Fruit fly (Drosophila melanogaster) whole organism, prepupa: ENCODE data around the gene SdicC.
"Not testable (repeated sequence)": the region's sequence is repeated elsewhere in the genome, so short reads cannot be mapped to it uniquely, and the experiment has no call there.

Experiments used
- Blimp-1 ChIP-seq: fragments of 200-800 bp; sonication (Bioruptor generic); optimal IDR thresholded peaks from 3 replicates; lab custom pipeline; 2017; ENCODE audit warnings: missing biosample characterization, missing genetic modification characterization, mild to moderate bottlenecking, moderate library complexity, missing genetic modification reagents
- CG10631 ChIP-seq: fragments of 200-800 bp; sonication (Bioruptor generic); optimal IDR thresholded peaks from 2 replicates; lab custom pipeline; 2016; ENCODE audit warnings: missing biosample characterization, missing genetic modification characterization
- CG11294 ChIP-seq: fragments of 200-800 bp; sonication (Bioruptor generic); IDR thresholded peaks from 2 replicates; pipeline ENCODE4 v1.3.6; 2022; ENCODE audit warnings: missing biosample characterization, missing genetic modification characterization
- CG11902 ChIP-seq: fragments of 200-800 bp; sonication (Bioruptor generic); optimal IDR thresholded peaks from 3 replicates; lab custom pipeline; 2016; ENCODE audit warnings: missing biosample characterization, missing genetic modification characterization
- CG15336 ChIP-seq: fragments of 200-800 bp; sonication (Bioruptor generic); IDR thresholded peaks from 2 replicates; pipeline ENCODE4 v1.3.6; 2022; ENCODE audit warnings: missing biosample characterization, missing genetic modification characterization
- CG1621 ChIP-seq: fragments of 200-800 bp; sonication (Bioruptor generic); optimal IDR thresholded peaks from 3 replicates; lab custom pipeline; 2018; ENCODE audit warnings: missing biosample characterization, mild to moderate bottlenecking, missing genetic modification characterization
- CG16779 ChIP-seq: fragments of 200-800 bp; sonication (Bioruptor generic); optimal IDR thresholded peaks from 3 replicates; lab custom pipeline; 2017; ENCODE audit warnings: missing biosample characterization, mild to moderate bottlenecking, missing genetic modification characterization
- CG3032 ChIP-seq: fragments of 200-800 bp; optimal IDR thresholded peaks from 2 replicates; lab custom pipeline; 2019; ENCODE audit warnings: missing biosample characterization, mild to moderate bottlenecking, missing genetic modification characterization, moderate library complexity
- CG34406 ChIP-seq: fragments of 200-800 bp; sonication (Bioruptor generic); optimal IDR thresholded peaks from 3 replicates; lab custom pipeline; 2016; ENCODE audit warnings: missing biosample characterization, missing genetic modification characterization
- CG3919 ChIP-seq: fragments of 200-800 bp; sonication (Bioruptor generic); optimal IDR thresholded peaks from 3 replicates; lab custom pipeline; 2016; ENCODE audit warnings: missing biosample characterization, missing genetic modification characterization
- CG6276 ChIP-seq: fragments of 200-800 bp; sonication (Bioruptor generic); optimal IDR thresholded peaks from 2 replicates; lab custom pipeline; 2017; ENCODE audit warnings: missing biosample characterization, mild to moderate bottlenecking, missing genetic modification characterization
- CG6792 ChIP-seq: fragments of 200-800 bp; sonication (Bioruptor generic); optimal IDR thresholded peaks from 3 replicates; lab custom pipeline; 2016; ENCODE audit warnings: missing biosample characterization, missing genetic modification characterization
- CG6808 ChIP-seq: fragments of 200-800 bp; sonication (Bioruptor generic); optimal IDR thresholded peaks from 3 replicates; lab custom pipeline; 2017; ENCODE audit warnings: missing biosample characterization, missing genetic modification characterization, mild to moderate bottlenecking, moderate library complexity, missing genetic modification reagents
- CG6854 ChIP-seq: fragments of 200-800 bp; sonication (Bioruptor generic); optimal IDR thresholded peaks from 2 replicates; lab custom pipeline; 2017; ENCODE audit warnings: missing biosample characterization, mild to moderate bottlenecking, missing genetic modification characterization
- CG7368 ChIP-seq: fragments of 200-800 bp; sonication (Bioruptor generic); optimal IDR thresholded peaks from 3 replicates; lab custom pipeline; 2016; ENCODE audit warnings: missing biosample characterization, missing genetic modification characterization
- CG8119 ChIP-seq: fragments of 200-800 bp; sonication (Bioruptor generic); IDR thresholded peaks from 3 replicates; pipeline ENCODE4 v1.3.6; 2022; ENCODE audit warnings: missing biosample characterization, missing genetic modification characterization
- CG8319 ChIP-seq: fragments of 200-800 bp; sonication (Bioruptor generic); optimal IDR thresholded peaks from 3 replicates; lab custom pipeline; 2016; ENCODE audit warnings: missing biosample characterization, missing genetic modification characterization
- CG8632 ChIP-seq: fragments of 200-800 bp; sonication (Bioruptor generic); optimal IDR thresholded peaks from 3 replicates; lab custom pipeline; 2016; ENCODE audit warnings: missing biosample characterization, missing genetic modification characterization
- CG9139 ChIP-seq: fragments of 200-800 bp; sonication (Bioruptor generic); optimal IDR thresholded peaks from 3 replicates; lab custom pipeline; 2017; ENCODE audit warnings: missing biosample characterization, mild to moderate bottlenecking, missing genetic modification characterization
- Eip75B ChIP-seq: fragments of 200-800 bp; sonication (Bioruptor generic); optimal IDR thresholded peaks from 3 replicates; lab custom pipeline; 2016; ENCODE audit warnings: missing biosample characterization, missing genetic modification characterization
- Eip78C ChIP-seq: fragments of 200-800 bp; sonication (Bioruptor generic); peaks from one replicate; lab custom pipeline; 2016; ENCODE audit warnings: missing biosample characterization, missing genetic modification characterization
- Eip93F ChIP-seq: fragments of 200-800 bp; sonication (Bioruptor generic); optimal IDR thresholded peaks from 2 replicates; lab custom pipeline; 2016; ENCODE audit warnings: missing biosample characterization, mild to moderate bottlenecking, missing genetic modification characterization
- Ets96B ChIP-seq: fragments of 200-800 bp; optimal IDR thresholded peaks from 2 replicates; lab custom pipeline; 2019; ENCODE audit warnings: missing biosample characterization, mild to moderate bottlenecking, missing genetic modification characterization, moderate library complexity
- Gug ChIP-seq: fragments of 200-800 bp; sonication (Bioruptor generic); IDR thresholded peaks from 2 replicates; pipeline ENCODE4 v1.3.6; 2022; ENCODE audit warnings: missing biosample characterization, missing genetic modification characterization
- Hr38 ChIP-seq: sonication (Bioruptor generic); optimal IDR thresholded peaks from 2 replicates; lab custom pipeline; 2016; ENCODE audit warnings: missing biosample characterization, missing genetic modification characterization
- Hr39 ChIP-seq: fragments of 200-800 bp; sonication (Bioruptor generic); optimal IDR thresholded peaks from 2 replicates; lab custom pipeline; 2016; ENCODE audit warnings: missing biosample characterization, missing genetic modification characterization
- Hr4 ChIP-seq: fragments of 200-800 bp; sonication (Bioruptor generic); optimal IDR thresholded peaks from 3 replicates; lab custom pipeline; 2016; ENCODE audit warnings: missing biosample characterization, missing genetic modification characterization
- Lpt ChIP-seq: fragments of 200-800 bp; sonication (Bioruptor generic); optimal IDR thresholded peaks from 3 replicates; lab custom pipeline; 2016; ENCODE audit warnings: missing biosample characterization, missing genetic modification characterization
- Met ChIP-seq: fragments of 200-800 bp; sonication (Bioruptor generic); optimal IDR thresholded peaks from 3 replicates; lab custom pipeline; 2016; ENCODE audit warnings: missing biosample characterization, missing genetic modification characterization
- OdsH ChIP-seq: fragments of 200-800 bp; sonication (Bioruptor generic); optimal IDR thresholded peaks from 3 replicates; lab custom pipeline; 2016; ENCODE audit warnings: missing biosample characterization, missing genetic modification characterization
- Smox ChIP-seq: fragments of 200-800 bp; sonication (Bioruptor generic); optimal IDR thresholded peaks from 3 replicates; lab custom pipeline; 2016; ENCODE audit warnings: missing biosample characterization, missing genetic modification characterization
- Sox102F ChIP-seq: fragments of 200-800 bp; sonication (Bioruptor generic); optimal IDR thresholded peaks from 2 replicates; lab custom pipeline; 2016; ENCODE audit warnings: missing biosample characterization, mild to moderate bottlenecking, missing genetic modification characterization
- Sox14 ChIP-seq: fragments of 200-800 bp; sonication (Bioruptor generic); optimal IDR thresholded peaks from 3 replicates; lab custom pipeline; 2016; ENCODE audit warnings: missing biosample characterization, missing genetic modification characterization
- Sox15 ChIP-seq: fragments of 200-800 bp; sonication (Bioruptor generic); optimal IDR thresholded peaks from 3 replicates; lab custom pipeline; 2016; ENCODE audit warnings: missing biosample characterization, missing genetic modification characterization
- acj6 ChIP-seq: fragments of 200-800 bp; sonication (Bioruptor generic); optimal IDR thresholded peaks from 3 replicates; lab custom pipeline; 2016; ENCODE audit warnings: missing biosample characterization, missing genetic modification characterization
- cyc ChIP-seq: fragments of 200-800 bp; sonication (Bioruptor generic); optimal IDR thresholded peaks from 3 replicates; lab custom pipeline; 2016; ENCODE audit warnings: missing biosample characterization, missing genetic modification characterization
- dac ChIP-seq: fragments of 200-800 bp; sonication (Bioruptor generic); optimal IDR thresholded peaks from 2 replicates; lab custom pipeline; 2017; ENCODE audit warnings: missing biosample characterization, mild to moderate bottlenecking, missing genetic modification characterization
- dsx ChIP-seq: fragments of 200-800 bp; optimal IDR thresholded peaks from 3 replicates; lab custom pipeline; 2019; ENCODE audit warnings: missing biosample characterization, mild to moderate bottlenecking, missing genetic modification characterization, moderate library complexity; ENCODE audit not compliant: poor library complexity, severe bottlenecking
- esn ChIP-seq: fragments of 200-800 bp; sonication (Bioruptor generic); optimal IDR thresholded peaks from 2 replicates; lab custom pipeline; 2016; ENCODE audit warnings: missing biosample characterization, mild to moderate bottlenecking, missing genetic modification characterization, moderate library complexity
- fd59A ChIP-seq: fragments of 200-800 bp; sonication (Bioruptor generic); optimal IDR thresholded peaks from 2 replicates; lab custom pipeline; 2017; ENCODE audit warnings: missing biosample characterization, mild to moderate bottlenecking, missing genetic modification characterization, missing genetic modification reagents
- fd85E ChIP-seq: fragments of 200-800 bp; sonication (Bioruptor generic); optimal IDR thresholded peaks from 3 replicates; lab custom pipeline; 2016; ENCODE audit warnings: missing biosample characterization, missing genetic modification characterization
- fkh ChIP-seq: fragments of 200-800 bp; sonication (Bioruptor generic); optimal IDR thresholded peaks from 3 replicates; lab custom pipeline; 2017; ENCODE audit warnings: missing biosample characterization, mild to moderate bottlenecking, missing genetic modification characterization, moderate library complexity
- lz ChIP-seq: fragments of 200-800 bp; sonication (Bioruptor generic); optimal IDR thresholded peaks from 3 replicates; lab custom pipeline; 2016; ENCODE audit warnings: missing biosample characterization, missing genetic modification characterization
- net ChIP-seq: fragments of 200-800 bp; sonication (Bioruptor generic); optimal IDR thresholded peaks from 3 replicates; lab custom pipeline; 2016; ENCODE audit warnings: missing biosample characterization, missing genetic modification characterization
- pdm3 ChIP-seq: fragments of 200-800 bp; sonication (Bioruptor generic); optimal IDR thresholded peaks from 3 replicates; lab custom pipeline; 2016; ENCODE audit warnings: missing biosample characterization, missing genetic modification characterization
- spab ChIP-seq: fragments of 200-800 bp; sonication (Bioruptor generic); optimal IDR thresholded peaks from 2 replicates; lab custom pipeline; 2017; ENCODE audit warnings: missing biosample characterization, mild to moderate bottlenecking, missing genetic modification characterization, missing genetic modification reagents
- ss ChIP-seq, 2 experiments: fragments of 200-800 bp; sonication (Bioruptor generic); optimal IDR thresholded peaks; 2 replicates in 1 of 2; 3 replicates in 1 of 2; lab custom pipeline; 2017 to 2018; ENCODE audit warnings: mild to moderate bottlenecking in 2 of 2, missing biosample characterization in 2 of 2, missing genetic modification characterization in 2 of 2, moderate library complexity in 1 of 2
- topi ChIP-seq: fragments of 200-800 bp; sonication (Bioruptor generic); optimal IDR thresholded peaks from 3 replicates; lab custom pipeline; 2016; ENCODE audit warnings: missing biosample characterization, missing genetic modification characterization

SdicC gene

DNA sequence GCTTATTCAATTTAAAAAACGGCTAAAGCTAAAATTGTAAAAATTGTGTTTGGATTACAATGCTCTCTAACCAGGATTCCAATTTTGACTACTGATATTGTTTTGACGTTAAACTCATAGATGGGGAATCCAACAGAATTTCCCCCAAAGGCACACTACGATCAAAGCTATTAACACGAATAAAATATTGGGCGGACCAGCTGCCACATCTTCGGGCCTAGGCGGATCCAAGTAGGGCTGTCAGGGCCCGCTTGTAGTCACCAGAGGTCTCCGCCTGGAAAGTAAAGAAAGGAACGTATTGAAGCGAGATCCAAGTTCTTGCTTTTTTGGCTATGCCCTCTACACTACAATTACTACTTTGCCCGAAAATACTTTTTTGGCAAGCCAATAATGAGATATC is 38.5 kb downstream of the SdicC start, which contains the start of gene Sdic1:
TSS of gene Sdic1 (minus strand) at position 101 of the 400 bp plus-strand sequence.
- TF ChIP-seq net (GFP tag; lab: Kevin White, UChicago); esn (GFP tag; lab: Kevin White, UChicago); CG15336 (GFP tag; lab: Robert Waterston, UW): not testable (repeated sequence)

DNA sequence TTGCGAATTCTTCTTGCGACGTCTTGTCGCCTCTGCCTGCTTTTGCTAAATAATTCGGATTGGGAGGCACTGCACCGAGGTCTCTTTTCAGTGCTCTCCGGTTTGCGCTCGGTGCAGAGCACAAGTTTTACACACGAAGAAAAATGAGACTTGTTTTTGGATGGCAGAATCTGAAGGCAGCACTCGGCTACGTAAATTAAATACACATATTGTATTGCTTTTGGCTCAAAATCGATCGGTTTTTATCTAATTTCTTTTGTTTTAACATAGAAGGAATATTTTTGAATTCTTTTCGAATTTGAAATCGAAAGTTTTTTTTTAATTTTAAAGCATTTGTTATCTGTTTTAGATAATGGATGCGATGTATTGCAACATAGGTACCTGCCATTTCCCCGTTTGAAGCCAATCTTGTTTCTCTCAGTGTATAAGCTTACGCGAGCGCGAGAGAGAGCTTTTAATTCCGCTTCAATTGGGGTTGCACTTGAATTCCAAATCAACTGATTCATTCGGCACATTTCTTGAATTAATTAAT is 43.5 kb downstream of the SdicC start, which contains the start of gene AnxB10:
TSS of gene AnxB10 (minus strand) at position 51 of the 532 bp plus-strand sequence.
- TF ChIP-seq dsx (GFP tag; lab: Kevin White, UChicago) = peak; percentile 84
- TF ChIP-seq net (GFP tag; lab: Kevin White, UChicago) = peak; percentile 96
- TF ChIP-seq lz (GFP tag; lab: Kevin White, UChicago) = peak; percentile 96
- TF ChIP-seq topi (GFP tag; lab: Kevin White, UChicago) = peak; percentile 96
- TF ChIP-seq fkh (GFP tag; lab: Kevin White, UChicago) = no peak
- TF ChIP-seq Eip78C (GFP tag; lab: Kevin White, UChicago) = peak; percentile 99
- TF ChIP-seq CG34406 (GFP tag; lab: Kevin White, UChicago) = peak; percentile 95
- peak; percentile 95 for TF ChIP-seq CG15336 (GFP tag; lab: Robert Waterston, UW)
- peak; percentile 81 for TF ChIP-seq CG1621 (tag; lab: Kevin White, UChicago)
- TF ChIP-seq Sox15 (GFP tag; lab: Kevin White, UChicago) = peak; percentile 94
- TF ChIP-seq OdsH (GFP tag; lab: Kevin White, UChicago) = peak; percentile 96
- peak; percentile 94 for TF ChIP-seq Hr39
- TF ChIP-seq cyc (GFP tag; lab: Kevin White, UChicago) = peak; percentile 94
- peak; percentile 97 for TF ChIP-seq CG6792 (GFP tag; lab: Kevin White, UChicago)
- TF ChIP-seq CG8632 = peak; percentile 95
- TF ChIP-seq CG6854 (GFP tag; lab: Kevin White, UChicago) = peak; percentile 88
- peak; percentile 93 for TF ChIP-seq CG6276 (GFP tag; lab: Kevin White, UChicago)
- TF ChIP-seq fd59A (GFP tag; lab: Kevin White, UChicago) = peak; percentile 91
- peak; percentile 90 for TF ChIP-seq dac (GFP tag; lab: Kevin White, UChicago)
- peak; percentile 94 for TF ChIP-seq CG8319 (GFP tag; lab: Kevin White, UChicago)
- peak; percentile 94 for TF ChIP-seq CG11902
- TF ChIP-seq CG3032 (tag; lab: Kevin White, UChicago) = peak; percentile 93
- peak; percentile 96 for TF ChIP-seq CG3919
- TF ChIP-seq ss (GFP tag; optimal IDR thresholded peaks at IDR 0.05; lab: Kevin White, UChicago) = peak; percentile 82 to 92
- TF ChIP-seq CG10631 = peak; percentile 93
- TF ChIP-seq fd85E = peak; percentile 81
- TF ChIP-seq Lpt (GFP tag; lab: Kevin White, UChicago) = peak; percentile 91
- peak; percentile 90 for TF ChIP-seq spab (GFP tag; lab: Kevin White, UChicago)
- TF ChIP-seq CG6808 (GFP tag; lab: Kevin White, UChicago) = peak; percentile 94
- TF ChIP-seq Gug (GFP tag; lab: Robert Waterston, UW) = peak; percentile 90
- TF ChIP-seq Hr4 (GFP tag; lab: Kevin White, UChicago) = peak; percentile 93
- peak; percentile 32 for TF ChIP-seq Hr38
- TF ChIP-seq Met (GFP tag; lab: Kevin White, UChicago) = peak; percentile 96
- peak; percentile 93 for TF ChIP-seq CG7368 (GFP tag; lab: Kevin White, UChicago)
- TF ChIP-seq CG9139 (GFP tag; lab: Kevin White, UChicago) = peak; percentile 88
- peak; percentile 94 for TF ChIP-seq CG8119 (GFP tag; lab: Robert Waterston, UW)
- TF ChIP-seq Eip75B = peak; percentile 95
- TF ChIP-seq pdm3 (GFP tag; lab: Kevin White, UChicago) = peak; percentile 97
- TF ChIP-seq acj6 (GFP tag; lab: Kevin White, UChicago) = peak; percentile 95
- peak; percentile 81 for TF ChIP-seq Eip93F (GFP tag; lab: Kevin White, UChicago)
- TF ChIP-seq Blimp-1 = peak; percentile 83
- TF ChIP-seq CG16779 (tag; lab: Kevin White, UChicago) = peak; percentile 87
- peak; percentile 88 for TF ChIP-seq CG11294 (GFP tag; lab: Robert Waterston, UW)
- TF ChIP-seq Smox (GFP tag; lab: Kevin White, UChicago) = peak; percentile 94
- peak; percentile 94 for TF ChIP-seq Sox102F (GFP tag; lab: Kevin White, UChicago)
- peak; percentile 96 for TF ChIP-seq esn (GFP tag; lab: Kevin White, UChicago)
- peak; percentile 92 for TF ChIP-seq Ets96B (tag; lab: Kevin White, UChicago)
- TF ChIP-seq Sox14 (GFP tag; lab: Kevin White, UChicago) = peak; percentile 95
